Fruit fly (Drosophila melanogaster) whole organism, embryonic: ENCODE measurements around the gene ATPsynO.

Source experiments
- C15 ChIP-seq: fragments of 200-800 bp; sonication (Bioruptor generic); IDR thresholded peaks from 3 replicates; pipeline ENCODE4 v1.3.6; 2022; ENCODE audit warnings: missing biosample characterization, missing genetic modification characterization
- CG12071 ChIP-seq: fragments of 200-800 bp; sonication (Bioruptor generic); optimal IDR thresholded peaks from 3 replicates; lab custom pipeline; 2018; ENCODE audit warnings: missing biosample characterization, mild to moderate bottlenecking, missing genetic modification characterization
- CG12236 ChIP-seq: fragments of 200-800 bp; sonication (Bioruptor generic); optimal IDR thresholded peaks from 2 replicates; lab custom pipeline; 2016; ENCODE audit warnings: missing biosample characterization, missing genetic modification characterization
- CG12942 ChIP-seq: fragments of 200-800 bp; sonication (Bioruptor generic); optimal IDR thresholded peaks from 3 replicates; lab custom pipeline; 2016; ENCODE audit warnings: missing biosample characterization, missing genetic modification characterization
- CG14014 ChIP-seq: fragments of 200-800 bp; sonication (Bioruptor generic); IDR thresholded peaks from 2 replicates; pipeline ENCODE4 v1.3.6; 2022; ENCODE audit warnings: missing biosample characterization, missing genetic modification characterization
- CG1602 ChIP-seq: fragments of 200-800 bp; sonication (Bioruptor generic); optimal IDR thresholded peaks from 3 replicates; lab custom pipeline; 2016; ENCODE audit warnings: missing biosample characterization, missing genetic modification characterization
- CG17328 ChIP-seq: fragments of 200-800 bp; sonication (Bioruptor generic); IDR thresholded peaks from 2 replicates; pipeline ENCODE4 v1.3.6; 2022; ENCODE audit warnings: missing biosample characterization, missing genetic modification characterization
- CG17612 ChIP-seq: fragments of 200-800 bp; sonication (Bioruptor generic); IDR thresholded peaks from 2 replicates; pipeline ENCODE4 v1.3.6; 2022; ENCODE audit warnings: missing biosample characterization, missing genetic modification characterization
- CG18599 ChIP-seq: fragments of 200-800 bp; sonication (Bioruptor generic); optimal IDR thresholded peaks from 3 replicates; lab custom pipeline; 2017; ENCODE audit warnings: missing biosample characterization, missing genetic modification characterization, mild to moderate bottlenecking, moderate library complexity, missing genetic modification reagents
- CG18619 ChIP-seq: fragments of 200-800 bp; sonication (Bioruptor generic); optimal IDR thresholded peaks from 3 replicates; lab custom pipeline; 2017; ENCODE audit warnings: missing biosample characterization, mild to moderate bottlenecking, missing genetic modification characterization
- CG2202 ChIP-seq: fragments of 200-800 bp; sonication (Bioruptor generic); optimal IDR thresholded peaks from 2 replicates; lab custom pipeline; 2018; ENCODE audit warnings: missing biosample characterization, mild to moderate bottlenecking, missing genetic modification characterization
- CG2712 ChIP-seq: fragments of 200-800 bp; optimal IDR thresholded peaks from 3 replicates; lab custom pipeline; 2019; ENCODE audit warnings: missing biosample characterization, mild to moderate bottlenecking, missing genetic modification characterization, moderate library complexity
- CG3281 ChIP-seq: fragments of 200-800 bp; sonication (Bioruptor generic); optimal IDR thresholded peaks from 3 replicates; lab custom pipeline; 2017; ENCODE audit warnings: missing biosample characterization, mild to moderate bottlenecking, missing genetic modification characterization
- CG3407 ChIP-seq: fragments of 200-800 bp; sonication (Bioruptor generic); optimal IDR thresholded peaks from 2 replicates; lab custom pipeline; 2018; ENCODE audit warnings: missing biosample characterization, mild to moderate bottlenecking, missing genetic modification characterization
- CG34422 ChIP-seq: fragments of 200-800 bp; sonication (Bioruptor generic); IDR thresholded peaks from 3 replicates; pipeline ENCODE4 v1.3.6; 2022; ENCODE audit warnings: missing biosample characterization, missing genetic modification characterization
- CG3726 ChIP-seq: fragments of 200-800 bp; sonication (Bioruptor generic); IDR thresholded peaks from 3 replicates; pipeline ENCODE4, ENCODE4 v1.3.6; 2022; ENCODE audit warnings: missing biosample characterization, missing genetic modification characterization
- CG3838 ChIP-seq: fragments of 200-800 bp; sonication (Bioruptor generic); optimal IDR thresholded peaks from 3 replicates; lab custom pipeline; 2016; ENCODE audit warnings: missing biosample characterization, missing genetic modification characterization
- CG4404 ChIP-seq: fragments of 200-800 bp; sonication (Bioruptor generic); IDR thresholded peaks from 2 replicates; pipeline ENCODE4 v1.3.6; 2022; ENCODE audit warnings: missing biosample characterization, missing genetic modification characterization
- CG6683 ChIP-seq: fragments of 200-800 bp; sonication (Bioruptor generic); optimal IDR thresholded peaks from 2 replicates; lab custom pipeline; 2017; ENCODE audit warnings: missing biosample characterization, mild to moderate bottlenecking, missing genetic modification characterization, missing genetic modification reagents
- CG6689 ChIP-seq: fragments of 200-800 bp; sonication (Bioruptor generic); IDR thresholded peaks from 2 replicates; pipeline ENCODE4 v1.3.6; 2022; ENCODE audit warnings: missing biosample characterization, missing genetic modification characterization
- CG6765 ChIP-seq: fragments of 200-800 bp; sonication (Bioruptor generic); optimal IDR thresholded peaks from 3 replicates; lab custom pipeline; 2017; ENCODE audit warnings: missing biosample characterization, mild to moderate bottlenecking, missing genetic modification characterization
- CG8281 ChIP-seq: fragments of 200-800 bp; sonication (Bioruptor generic); optimal IDR thresholded peaks from 2 replicates; lab custom pipeline; 2018; ENCODE audit warnings: missing biosample characterization, mild to moderate bottlenecking, missing genetic modification characterization, moderate library complexity
- CTCF ChIP-seq: fragments of 200-800 bp; sonication (Bioruptor generic); optimal IDR thresholded peaks from 2 replicates; lab custom pipeline; 2017; ENCODE audit warnings: missing biosample characterization, mild to moderate bottlenecking, missing genetic modification characterization, moderate library complexity
- CoRest ChIP-seq: fragments of 200-800 bp; sonication (Bioruptor generic); optimal IDR thresholded peaks from 3 replicates; lab custom pipeline; 2018; ENCODE audit warnings: missing biosample characterization, mild to moderate bottlenecking, missing genetic modification characterization, moderate library complexity
- Dp ChIP-seq: fragments of 200-800 bp; sonication (Bioruptor generic); optimal IDR thresholded peaks from 2 replicates; lab custom pipeline; 2018; ENCODE audit warnings: missing biosample characterization, mild to moderate bottlenecking, missing genetic modification characterization, moderate library complexity
- H2.0 ChIP-seq: fragments of 200-800 bp; sonication (Bioruptor generic); IDR thresholded peaks from 2 replicates; pipeline ENCODE4 v1.3.6; 2022; ENCODE audit warnings: missing biosample characterization, missing genetic modification characterization
- HLH3B ChIP-seq: fragments of 200-800 bp; sonication (Bioruptor generic); IDR thresholded peaks from 2 replicates; pipeline ENCODE4 v1.3.6; 2022; ENCODE audit warnings: missing biosample characterization, missing genetic modification characterization
- Hr51 ChIP-seq, 2 experiments: fragments of 200-800 bp; sonication (Bioruptor generic); optimal IDR thresholded peaks; 2 replicates in 1 of 2; 3 replicates in 1 of 2; lab custom pipeline; 2016 to 2018; ENCODE audit warnings: missing biosample characterization in 2 of 2, missing genetic modification characterization in 2 of 2, mild to moderate bottlenecking in 1 of 2, moderate library complexity in 1 of 2
- Jarid2 ChIP-seq: fragments of 200-800 bp; sonication (Bioruptor generic); optimal IDR thresholded peaks from 3 replicates; lab custom pipeline; 2017; ENCODE audit warnings: mild to moderate bottlenecking, missing biosample characterization, missing genetic modification reagents, missing genetic modification characterization
- MESR4 ChIP-seq: fragments of 200-800 bp; sonication (Bioruptor generic); optimal IDR thresholded peaks from 2 replicates; lab custom pipeline; 2018; ENCODE audit warnings: missing biosample characterization, mild to moderate bottlenecking, missing genetic modification characterization, moderate library complexity
- Meics ChIP-seq: fragments of 200-800 bp; sonication (Bioruptor generic); optimal IDR thresholded peaks from 2 replicates; lab custom pipeline; 2017; ENCODE audit warnings: missing biosample characterization, mild to moderate bottlenecking, missing genetic modification characterization
- Nf-YB ChIP-seq: fragments of 200-800 bp; sonication (Bioruptor generic); optimal IDR thresholded peaks from 3 replicates; lab custom pipeline; 2019; ENCODE audit warnings: missing biosample characterization, mild to moderate bottlenecking, missing genetic modification characterization, moderate library complexity
- Side ChIP-seq: fragments of 200-800 bp; sonication (Bioruptor generic); optimal IDR thresholded peaks from 2 replicates; lab custom pipeline; 2016; ENCODE audit warnings: missing biosample characterization, missing genetic modification characterization
- amos ChIP-seq: fragments of 200-800 bp; sonication (Bioruptor generic); IDR thresholded peaks from 2 replicates; pipeline ENCODE4 v1.3.6; 2022; ENCODE audit warnings: missing biosample characterization, missing genetic modification characterization; ENCODE audit not compliant: partially characterized antibody
- bcd ChIP-seq: fragments of 200-800 bp; sonication (Bioruptor generic); optimal IDR thresholded peaks from 2 replicates; lab custom pipeline; 2017; ENCODE audit warnings: missing biosample characterization, mild to moderate bottlenecking, missing genetic modification characterization
- esg ChIP-seq: fragments of 200-800 bp; sonication (Bioruptor generic); conservative IDR thresholded peaks from 2 replicates; pipeline ENCODE4 v1.3.6; 2022; ENCODE audit warnings: missing biosample characterization, missing genetic modification characterization
- eyg ChIP-seq: fragments of 200-800 bp; sonication (Bioruptor generic); optimal IDR thresholded peaks from 3 replicates; lab custom pipeline; 2016; ENCODE audit warnings: missing biosample characterization, missing genetic modification characterization
- gcm ChIP-seq: fragments of 200-800 bp; sonication (Bioruptor generic); optimal IDR thresholded peaks from 2 replicates; lab custom pipeline; 2019; ENCODE audit warnings: missing biosample characterization, mild to moderate bottlenecking, missing genetic modification characterization, moderate library complexity
- hb ChIP-seq: fragments of 200-800 bp; sonication (Bioruptor generic); IDR thresholded peaks from 3 replicates; pipeline ENCODE4 v1.3.6; 2022; ENCODE audit warnings: missing biosample characterization, missing genetic modification characterization; ENCODE audit not compliant: partially characterized antibody
- her ChIP-seq: fragments of 200-800 bp; sonication (Bioruptor generic); optimal IDR thresholded peaks from 2 replicates; lab custom pipeline; 2016; ENCODE audit warnings: missing biosample characterization, missing genetic modification characterization
- ind ChIP-seq: fragments of 200-800 bp; sonication (Bioruptor generic); optimal IDR thresholded peaks from 3 replicates; lab custom pipeline; 2016; ENCODE audit warnings: missing biosample characterization, missing genetic modification characterization
- inv ChIP-seq: fragments of 200-800 bp; sonication (Bioruptor generic); IDR thresholded peaks from 2 replicates; pipeline ENCODE4 v1.3.6; 2022; ENCODE audit warnings: missing biosample characterization, missing genetic modification characterization; ENCODE audit not compliant: partially characterized antibody
- odd ChIP-seq: fragments of 200-800 bp; sonication (Bioruptor generic); optimal IDR thresholded peaks from 2 replicates; lab custom pipeline; 2017; ENCODE audit warnings: missing biosample characterization, mild to moderate bottlenecking, missing genetic modification characterization
- prd ChIP-seq, 3 experiments: fragments of >200 bp in 2 of 3; fragments of 200-800 bp in 1 of 3; sonication (Bioruptor generic) in 1 of 3; optimal IDR thresholded peaks in 2 of 3; IDR thresholded peaks in 1 of 3; 2 replicates in 2 of 3; 3 replicates in 1 of 3; pipeline versions ENCODE4 v1.3.6 to Lab custom; 2017 to 2022; ENCODE audit warnings: missing biosample characterization in 1 of 3, missing genetic modification characterization in 1 of 3
- salm ChIP-seq: fragments of 200-800 bp; sonication (Bioruptor generic); optimal IDR thresholded peaks from 2 replicates; lab custom pipeline; 2018; ENCODE audit warnings: missing biosample characterization, mild to moderate bottlenecking, missing genetic modification characterization
- sima ChIP-seq: fragments of 200-800 bp; sonication (Bioruptor generic); optimal IDR thresholded peaks from 2 replicates; lab custom pipeline; 2016; ENCODE audit warnings: missing biosample characterization, missing genetic modification characterization
- tio ChIP-seq: fragments of 200-800 bp; sonication (Bioruptor generic); optimal IDR thresholded peaks from 2 replicates; lab custom pipeline; 2017; ENCODE audit warnings: missing biosample characterization, missing genetic modification characterization, inconsistent platforms
- unpg ChIP-seq: fragments of 200-800 bp; sonication (Bioruptor generic); optimal IDR thresholded peaks from 3 replicates; lab custom pipeline; 2018; ENCODE audit warnings: missing biosample characterization, mild to moderate bottlenecking, missing genetic modification characterization, moderate library complexity
- yki ChIP-seq: fragments of >200 bp; optimal IDR thresholded peaks from 3 replicates; lab custom pipeline; 2018

The ATPsynO gene

dm6 chr3R:15218824-15219576, 46.4 kb upstream of the ATPsynO start, which contains the start of the genes SIDL and CG12241 (continued):
- TF ChIP-seq CG1602 (GFP tag; lab: Kevin White, UChicago) (peak; percentile 45), unpg (GFP tag; lab: Kevin White, UChicago) (peak; percentile 66), CG12236 (no peak), CG3281 (GFP tag; lab: Kevin White, UChicago) (peak; percentile 83), CG3407 (GFP tag; lab: Kevin White, UChicago) (peak; percentile 44), gcm (GFP tag; lab: Kevin White, UChicago) (peak; percentile 46), Dp (GFP tag; lab: Kevin White, UChicago) (peak; percentile 54), her (peak; percentile 22), tio (no peak), CG3726 (peak; percentile 79; the same call in 2 of the 3 replicates), CG18619 (GFP tag; lab: Kevin White, UChicago) (peak; percentile 39), Side (GFP tag; lab: Kevin White, UChicago) (peak; percentile 77), H2.0 (GFP tag; lab: Robert Waterston, UW) (0 out of 2 replicates have a peak, but pooled peaks have one; percentile 13), CG14014 (GFP tag; lab: Robert Waterston, UW) (peak; percentile 39; the same call in 1 of the 2 replicates), Nf-YB (GFP tag; lab: Kevin White, UChicago) (no peak), CoRest (tag; lab: Kevin White, UChicago) (peak; percentile 67), amos (no peak), prd (optimal IDR thresholded peaks at IDR 0.05; lab: Kevin White, UChicago) (no peak), prd (GFP tag; IDR thresholded peaks at IDR 0.05; lab: Robert Waterston, UW) (peak; percentile 96), CG17328 (GFP tag; lab: Robert Waterston, UW) (no peak), Jarid2 (GFP tag; lab: Kevin White, UChicago) (no peak), CG8281 (tag; lab: Kevin White, UChicago) (no peak), hb (GFP tag; lab: Robert Waterston, UW) (no peak), ind (GFP tag; lab: Kevin White, UChicago) (peak; percentile 88), esg (peak; percentile 20; the same call in 1 of the 2 replicates), CG2202 (tag; lab: Kevin White, UChicago) (no peak), yki (no peak), CG12071 (GFP tag; lab: Kevin White, UChicago) (no peak), CG12942 (GFP tag; lab: Kevin White, UChicago) (peak; percentile 40), CG18599 (no peak), CG4404 (GFP tag; lab: Robert Waterston, UW) (peak; percentile 86), odd (no peak), bcd (GFP tag; lab: Kevin White, UChicago) (peak; percentile 87), Meics (GFP tag; lab: Kevin White, UChicago) (peak; percentile 90), eyg (peak; percentile 51), CG17612 (GFP tag; lab: Robert Waterston, UW) (peak; percentile 87), CG6689 (GFP tag; lab: Robert Waterston, UW) (peak; percentile 96), CG6765 (GFP tag; lab: Kevin White, UChicago) (peak; percentile 68), CG34422 (peak; percentile 96), sima (peak; percentile 63), CTCF (no peak), CG2712 (tag; lab: Kevin White, UChicago) (peak; percentile 86), Hr51 (GFP tag; optimal IDR thresholded peaks at IDR 0.05; lab: Kevin White, UChicago) (peak in 1 of 2 experiments; percentile 43), MESR4 (GFP tag; lab: Kevin White, UChicago) (peak; percentile 66), salm (tag; lab: Kevin White, UChicago) (peak; percentile 23), CG3838 (GFP tag; lab: Kevin White, UChicago) (peak; percentile 68), C15 (peak; percentile 80; the same call in 2 of the 3 replicates), inv (no peak), CG6683 (GFP tag; lab: Kevin White, UChicago) (peak; percentile 57), HLH3B (GFP tag; lab: Robert Waterston, UW) (peak; percentile 92)
